Worm (Caenorhabditis elegans) whole organism, L3 larva: ENCODE results near the gene B0024.15.

Experiments
- ZK546.5 ChIP-seq: sonication (generic microtip); optimal IDR thresholded peaks from 2 replicates; lab custom pipeline; 2017; ENCODE audit warnings: missing biosample characterization, missing genetic modification characterization
- aly-2 ChIP-seq: fragments of 150-350 bp; optimal IDR thresholded peaks from 2 replicates; lab custom pipeline; 2014; ENCODE audit warnings: missing biosample characterization, missing genetic modification characterization
- ama-1 ChIP-seq: fragments of 150-350 bp; optimal IDR thresholded peaks from 2 replicates; lab custom pipeline; 2018
- ceh-16 ChIP-seq: sonication (generic microtip); optimal IDR thresholded peaks from 2 replicates; lab custom pipeline; 2017; ENCODE audit warnings: missing biosample characterization, missing genetic modification characterization
- ceh-28 ChIP-seq: fragments of 150-350 bp; optimal IDR thresholded peaks from 2 replicates; lab custom pipeline; 2014; ENCODE audit warnings: missing biosample characterization, missing genetic modification reagents, missing genetic modification characterization
- ceh-9 ChIP-seq: sonication (generic microtip); optimal IDR thresholded peaks from 2 replicates; lab custom pipeline; 2018; ENCODE audit warnings: missing biosample characterization, missing genetic modification characterization
- egl-27 ChIP-seq: sonication (generic microtip); optimal IDR thresholded peaks from 4 replicates; lab custom pipeline; 2017; ENCODE audit warnings: missing biosample characterization, missing genetic modification reagents, missing genetic modification characterization
- egl-5 ChIP-seq: fragments of 150-350 bp; optimal IDR thresholded peaks from 2 replicates; lab custom pipeline; 2017; ENCODE audit warnings: missing biosample characterization, missing genetic modification reagents, missing genetic modification characterization, inconsistent platforms
- elt-1 ChIP-seq: fragments of 150-350 bp; optimal IDR thresholded peaks from 2 replicates; lab custom pipeline; 2014; ENCODE audit warnings: missing biosample characterization, missing genetic modification characterization
- elt-2 ChIP-seq: sonication (generic microtip); optimal IDR thresholded peaks from 2 replicates; lab custom pipeline; 2016; ENCODE audit warnings: missing genetic modification reagents, mild to moderate bottlenecking, missing genetic modification characterization, missing compliant biosample characterization
- elt-3 ChIP-seq, 3 experiments: fragments of 150-350 bp in 1 of 3; sonication (generic microtip) in 2 of 3; optimal IDR thresholded peaks; 2 replicates in 2 of 3; 4 replicates in 1 of 3; lab custom pipeline; 2014 to 2017; ENCODE audit warnings: missing biosample characterization in 3 of 3, missing genetic modification characterization in 3 of 3
- eor-1 ChIP-seq, 2 experiments: fragments of 150-350 bp; optimal IDR thresholded peaks; 2 replicates each; lab custom pipeline; 2014 to 2018; ENCODE audit warnings: missing biosample characterization in 2 of 2, missing genetic modification characterization in 2 of 2
- fkh-10 ChIP-seq: sonication (generic microtip); optimal IDR thresholded peaks from 2 replicates; lab custom pipeline; 2017; ENCODE audit warnings: missing biosample characterization, missing genetic modification reagents, missing genetic modification characterization
- fkh-2 ChIP-seq: fragments of 150-350 bp; optimal IDR thresholded peaks from 2 replicates; lab custom pipeline; 2014; ENCODE audit warnings: missing biosample characterization, missing genetic modification reagents, missing genetic modification characterization
- hmg-11 ChIP-seq: sonication (generic microtip); optimal IDR thresholded peaks from 2 replicates; lab custom pipeline; 2016; ENCODE audit warnings: missing genetic modification characterization, missing compliant biosample characterization
- lin-15B ChIP-seq: fragments of 150-350 bp; optimal IDR thresholded peaks from 2 replicates; lab custom pipeline; 2014; ENCODE audit warnings: missing biosample characterization, missing genetic modification characterization
- lin-39 ChIP-seq: fragments of 150-350 bp; optimal IDR thresholded peaks from 2 replicates; lab custom pipeline; 2018; ENCODE audit warnings: missing biosample characterization, missing genetic modification reagents, missing genetic modification characterization
- lsy-12 ChIP-seq: sonication (generic microtip); optimal IDR thresholded peaks from 2 replicates; lab custom pipeline; 2016; ENCODE audit warnings: mild to moderate bottlenecking, missing genetic modification characterization, missing compliant biosample characterization
- mdl-1 ChIP-seq: fragments of 150-350 bp; optimal IDR thresholded peaks from 2 replicates; lab custom pipeline; 2014; ENCODE audit warnings: missing biosample characterization, missing genetic modification characterization
- mml-1 ChIP-seq: fragments of 150-350 bp; sonication (generic microtip); optimal IDR thresholded peaks from 3 replicates; lab custom pipeline; 2014; ENCODE audit warnings: missing biosample characterization, missing genetic modification characterization
- nfya-1 ChIP-seq: sonication (generic microtip); optimal IDR thresholded peaks from 2 replicates; lab custom pipeline; 2017; ENCODE audit warnings: missing genetic modification characterization, mild to moderate bottlenecking, missing compliant biosample characterization, antibody characterized with exemption, moderate library complexity; ENCODE audit not compliant: insufficient read depth
- nhr-12 ChIP-seq: fragments of 150-350 bp; optimal IDR thresholded peaks from 2 replicates; lab custom pipeline; 2014; ENCODE audit warnings: missing biosample characterization, missing genetic modification characterization
- nhr-23 ChIP-seq: fragments of 150-350 bp; optimal IDR thresholded peaks from 2 replicates; lab custom pipeline; 2014; ENCODE audit warnings: missing biosample characterization, missing genetic modification reagents, missing genetic modification characterization
- nhr-25 ChIP-seq: sonication (generic microtip); optimal IDR thresholded peaks from 2 replicates; lab custom pipeline; 2017; ENCODE audit warnings: missing biosample characterization, missing genetic modification characterization
- nhr-43 ChIP-seq: sonication (generic microtip); optimal IDR thresholded peaks from 2 replicates; lab custom pipeline; 2016; ENCODE audit warnings: mild to moderate bottlenecking, missing genetic modification characterization, missing compliant biosample characterization; ENCODE audit not compliant: poor library complexity, severe bottlenecking
- nhr-77 ChIP-seq: fragments of 150-350 bp; optimal IDR thresholded peaks from 2 replicates; lab custom pipeline; 2014; ENCODE audit warnings: missing biosample characterization, missing genetic modification characterization
- pha-4 ChIP-seq: fragments of 150-350 bp; optimal IDR thresholded peaks from 2 replicates; lab custom pipeline; 2014; ENCODE audit warnings: missing biosample characterization, missing genetic modification reagents, missing genetic modification characterization
- pqm-1 ChIP-seq: fragments of 150-350 bp; optimal IDR thresholded peaks from 2 replicates; lab custom pipeline; 2017; ENCODE audit warnings: missing biosample characterization, missing genetic modification characterization, inconsistent platforms
- sea-2 ChIP-seq: fragments of 150-350 bp; sonication (generic microtip); optimal IDR thresholded peaks from 4 replicates; lab custom pipeline; 2014; ENCODE audit warnings: missing biosample characterization, missing genetic modification reagents, missing genetic modification characterization
- tbx-2 ChIP-seq: sonication (generic microtip); optimal IDR thresholded peaks from 2 replicates; lab custom pipeline; 2016; ENCODE audit warnings: mild to moderate bottlenecking, missing genetic modification characterization, missing compliant biosample characterization
- unc-62 ChIP-seq: fragments of 150-350 bp; sonication (generic microtip); optimal IDR thresholded peaks from 4 replicates; lab custom pipeline; 2014; ENCODE audit warnings: missing biosample characterization, missing genetic modification reagents, missing genetic modification characterization
- zag-1 ChIP-seq: fragments of 150-350 bp; optimal IDR thresholded peaks from 2 replicates; lab custom pipeline; 2014; ENCODE audit warnings: missing biosample characterization, missing genetic modification characterization
- ztf-11 ChIP-seq: fragments of 150-350 bp; optimal IDR thresholded peaks from 2 replicates; lab custom pipeline; 2014; ENCODE audit warnings: missing biosample characterization, missing genetic modification characterization
- ztf-4 ChIP-seq: fragments of 150-350 bp; optimal IDR thresholded peaks from 2 replicates; lab custom pipeline; 2014; ENCODE audit warnings: missing biosample characterization, missing genetic modification characterization

The B0024.15 gene

ce11 chrV:10291848-10292247 lies 2.0 kb downstream of the B0024.15 start:
- no peak for TF ChIP-seq aly-2 (tag; lab: Kevin White, UChicago)
- TF ChIP-seq fkh-10 = no peak
- TF ChIP-seq ZK546.5 (tag; lab: Kevin White, UChicago) = no peak
- no peak for TF ChIP-seq fkh-2 (tag; lab: Kevin White, UChicago)
- no peak for TF ChIP-seq lin-39 (tag; lab: Kevin White, UChicago)
- TF ChIP-seq hmg-11 (tag; lab: Kevin White, UChicago) = no peak
- TF ChIP-seq tbx-2 (tag; lab: Kevin White, UChicago) = no peak
- TF ChIP-seq zag-1 = no peak
- no peak for TF ChIP-seq nfya-1 (tag; lab: Kevin White, UChicago)
- TF ChIP-seq ztf-4 (tag; lab: Kevin White, UChicago) = no peak
- no peak for TF ChIP-seq elt-2 (tag; lab: Kevin White, UChicago)
- no peak for TF ChIP-seq mdl-1 (tag; lab: Kevin White, UChicago)
- no peak for TF ChIP-seq ztf-11 (tag; lab: Kevin White, UChicago)
- no peak for TF ChIP-seq nhr-43
- no peak for TF ChIP-seq ceh-9 (tag; lab: Kevin White, UChicago)
- no peak for TF ChIP-seq lin-15B

- TF ChIP-seq nhr-23 (peak; percentile 75), ZK546.5 (tag; lab: Kevin White, UChicago) (no peak), elt-3 (tag; optimal IDR thresholded peaks at IDR 0.05; lab: Kevin White, UChicago) (peak in 1 of 3 experiments; percentile 56), nhr-12 (tag; lab: Kevin White, UChicago) (no peak)
Observed at ce11 chrV:10292819-10293357, 3.0 kb downstream of the B0024.15 start, which contains the start of gene col-149. Gene col-149 (minus strand): TSS chrV:10292869.

ce11 chrV:10294549-10294948 lies 4.7 kb downstream of the B0024.15 start, which contains the start of gene col-150:
Gene col-150 (minus strand): TSS chrV:10294649.
- no peak for TF ChIP-seq ztf-4 (tag; lab: Kevin White, UChicago)
- TF ChIP-seq fkh-10 = no peak
- TF ChIP-seq nhr-25 (tag; lab: Kevin White, UChicago) = no peak
- TF ChIP-seq nhr-77 (tag; lab: Kevin White, UChicago) = no peak
- no peak for TF ChIP-seq sea-2 (GFP tag; lab: Kevin White, UChicago)
- TF ChIP-seq eor-1 (tag; optimal IDR thresholded peaks at IDR 0.05; lab: Kevin White, UChicago) = no peak
- no peak for TF ChIP-seq elt-1 (tag; lab: Kevin White, UChicago)
- TF ChIP-seq mml-1 = no peak
- TF ChIP-seq, all 47 proteins: peak for 0

ce11 chrV:10297099-10297498 lies 7.3 kb downstream of the B0024.15 start, which contains the start of gene B0024.4:
Gene B0024.4 (plus strand): TSS chrV:10297399.
- TF ChIP-seq ama-1 (lab: Kevin White, UChicago) (no peak), elt-1 (tag; lab: Kevin White, UChicago) (no peak), ceh-28 (tag; lab: Kevin White, UChicago) (no peak), egl-5 (tag; lab: Kevin White, UChicago) (no peak)

ce11 chrV:10307283-10307682 lies 17.4 kb downstream of the B0024.15 start, which contains the start of gene che-12:
Gene che-12 (minus strand): TSS chrV:10307383.
- TF ChIP-seq ceh-16 (tag; lab: Kevin White, UChicago) (no peak), pqm-1 (tag; lab: Kevin White, UChicago) (no peak), fkh-10 (no peak), unc-62 (GFP tag; lab: Kevin White, UChicago) (no peak), egl-27 (tag; lab: Kevin White, UChicago) (no peak)

ce11 chrV:10313953-10314352 lies 24.1 kb downstream of the B0024.15 start, which contains the start of gene gcy-6:
Gene gcy-6 (minus strand): TSS chrV:10314053.
- TF ChIP-seq pha-4 (tag; lab: Kevin White, UChicago) = no peak
- no peak for TF ChIP-seq nhr-23
- no peak for TF ChIP-seq lin-15B
- TF ChIP-seq elt-3 (tag; optimal IDR thresholded peaks at IDR 0.05; lab: Kevin White, UChicago) = no peak
- TF ChIP-seq ceh-9 (tag; lab: Kevin White, UChicago) = no peak
- TF ChIP-seq nhr-43 = no peak
- no peak for TF ChIP-seq sea-2 (GFP tag; lab: Kevin White, UChicago)
- TF ChIP-seq lsy-12 (tag; lab: Kevin White, UChicago) = no peak
- no peak for TF ChIP-seq egl-5 (tag; lab: Kevin White, UChicago)
- TF ChIP-seq zag-1 = no peak
- no peak for TF ChIP-seq nhr-12 (tag; lab: Kevin White, UChicago)
- no peak for TF ChIP-seq tbx-2 (tag; lab: Kevin White, UChicago)
- TF ChIP-seq ztf-11 (tag; lab: Kevin White, UChicago) = no peak
- no peak for TF ChIP-seq nfya-1 (tag; lab: Kevin White, UChicago)
- TF ChIP-seq ZK546.5 (tag; lab: Kevin White, UChicago) = no peak
- TF ChIP-seq eor-1 (tag; optimal IDR thresholded peaks at IDR 0.05; lab: Kevin White, UChicago) = no peak
- TF ChIP-seq lin-39 (tag; lab: Kevin White, UChicago) = no peak
- TF ChIP-seq hmg-11 (tag; lab: Kevin White, UChicago) = no peak
